Worm (Caenorhabditis elegans): ENCODE data around the gene K04G7.1.

DNA sequence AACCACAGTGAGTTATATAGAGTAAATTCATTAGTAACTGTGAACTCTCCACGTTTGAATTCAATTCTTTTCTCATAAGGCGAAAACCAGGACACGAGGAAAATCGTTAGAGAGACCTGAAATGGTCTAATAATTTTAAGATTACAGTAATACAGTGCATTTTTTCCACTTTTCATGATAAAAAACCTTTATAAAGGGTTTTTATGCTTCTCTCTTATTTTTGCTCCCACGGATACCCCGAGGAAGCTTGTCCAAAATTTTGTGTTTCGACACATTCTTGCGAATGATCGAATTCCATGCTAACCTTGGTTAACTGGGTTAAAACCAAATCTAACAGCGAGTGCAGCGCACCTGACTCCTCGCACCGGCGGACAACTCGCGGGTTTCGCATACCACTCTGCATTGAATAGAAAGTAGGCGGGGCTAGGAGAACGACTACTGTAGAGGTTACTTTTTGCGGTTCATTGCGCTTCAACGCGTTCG, 22.2 kb upstream of the K04G7.1 start:
- TF ChIP-seq ama-1 (optimal IDR thresholded peaks at IDR 0.05) (peak; percentile 43), skn-1 (tag; optimal IDR thresholded peaks at IDR 0.05) (no peak), nhr-12 (tag; optimal IDR thresholded peaks at IDR 0.05) (no peak), jun-1 (tag; optimal IDR thresholded peaks at IDR 0.05) (no peak), sup-37 (GFP tag; optimal IDR thresholded peaks at IDR 0.05) (no peak), ztf-11 (tag; optimal IDR thresholded peaks at IDR 0.05) (no peak), xbp-1 (tag; optimal IDR thresholded peaks at IDR 0.05) (peak; percentile 23), nhr-11 (tag; optimal IDR thresholded peaks at IDR 0.05) (no peak), tbx-2 (tag; optimal IDR thresholded peaks at IDR 0.05) (no peak)

Measured in whole organism, L1 larva.